Worm (Caenorhabditis elegans): Measurements from ENCODE around the gene fbxa-99.

The fbxa-99 gene

ce11 chrV:15970820-15971219 is 11.8 kb downstream of the fbxa-99 start:
- no peak for TF ChIP-seq ama-1 (optimal IDR thresholded peaks at IDR 0.05)
- no peak for TF ChIP-seq fkh-2 (tag; optimal IDR thresholded peaks at IDR 0.05)
- no peak for TF ChIP-seq snpc-4 (tag; optimal IDR thresholded peaks at IDR 0.05)
- no peak for TF ChIP-seq nfya-1 (tag; optimal IDR thresholded peaks at IDR 0.05; ENCODE audit: insufficient read depth)
- TF ChIP-seq tbx-2 (tag; optimal IDR thresholded peaks at IDR 0.05): no peak
- TF ChIP-seq nhr-43 (tag; optimal IDR thresholded peaks at IDR 0.05; ENCODE audit: poor library complexity, severe bottlenecking): no peak

ce11 chrV:15969653-15970052 is 13.0 kb downstream of the fbxa-99 start, which contains the start of gene F36G9.7:
Gene F36G9.7 (minus strand): TSS chrV:15969753.
- TF ChIP-seq snpc-4 (tag; optimal IDR thresholded peaks at IDR 0.05): no peak
- TF ChIP-seq lin-15B (tag; optimal IDR thresholded peaks at IDR 0.05): no peak
- TF ChIP-seq nhr-28 (tag; optimal IDR thresholded peaks at IDR 0.05): no peak
- TF ChIP-seq egl-27 (tag; optimal IDR thresholded peaks at IDR 0.05): no peak
- TF ChIP-seq egl-5 (tag; optimal IDR thresholded peaks at IDR 0.05): no peak
- no peak for TF ChIP-seq hmg-11 (tag; optimal IDR thresholded peaks at IDR 0.05)

DNA sequence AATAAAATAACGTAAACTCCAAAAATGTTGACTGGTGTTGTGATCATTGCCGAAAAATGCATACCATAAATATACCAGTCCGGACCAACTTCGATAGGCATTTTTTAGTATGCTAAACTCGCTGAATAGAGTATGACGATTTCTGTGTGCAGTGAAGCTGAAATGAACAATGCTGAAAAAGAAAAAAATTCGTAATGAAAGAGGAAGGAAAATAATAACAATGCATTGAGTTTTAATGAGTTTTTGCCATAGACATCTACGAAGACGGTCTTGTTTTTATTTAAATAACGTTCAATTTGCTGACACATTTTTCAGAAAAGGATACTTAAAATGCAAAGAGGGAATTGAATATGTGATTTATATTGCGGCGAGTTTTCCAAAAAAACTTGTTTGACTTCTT is 15.1 kb downstream of the fbxa-99 start, which contains the start of gene sri-1:
Gene sri-1, minus strand, starts transcription at position 101 of the 400 bp plus-strand sequence.
- TF ChIP-seq nhr-12 (tag; optimal IDR thresholded peaks at IDR 0.05) (no peak), elt-3 (tag; optimal IDR thresholded peaks at IDR 0.05) (no peak), hmg-11 (tag; optimal IDR thresholded peaks at IDR 0.05) (no peak), ztf-4 (tag; optimal IDR thresholded peaks at IDR 0.05) (no peak), lsy-12 (tag; optimal IDR thresholded peaks at IDR 0.05) (no peak), unc-62 (GFP tag; optimal IDR thresholded peaks at IDR 0.05) (no peak), mdl-1 (tag; optimal IDR thresholded peaks at IDR 0.05) (no peak), elt-2 (tag; optimal IDR thresholded peaks at IDR 0.05) (no peak), ceh-9 (tag; optimal IDR thresholded peaks at IDR 0.05) (no peak), ama-1 (optimal IDR thresholded peaks at IDR 0.05) (no peak), daf-12 (tag; optimal IDR thresholded peaks at IDR 0.05) (no peak), egl-5 (tag; optimal IDR thresholded peaks at IDR 0.05) (no peak), fkh-10 (GFP tag; optimal IDR thresholded peaks at IDR 0.05) (no peak)

DNA sequence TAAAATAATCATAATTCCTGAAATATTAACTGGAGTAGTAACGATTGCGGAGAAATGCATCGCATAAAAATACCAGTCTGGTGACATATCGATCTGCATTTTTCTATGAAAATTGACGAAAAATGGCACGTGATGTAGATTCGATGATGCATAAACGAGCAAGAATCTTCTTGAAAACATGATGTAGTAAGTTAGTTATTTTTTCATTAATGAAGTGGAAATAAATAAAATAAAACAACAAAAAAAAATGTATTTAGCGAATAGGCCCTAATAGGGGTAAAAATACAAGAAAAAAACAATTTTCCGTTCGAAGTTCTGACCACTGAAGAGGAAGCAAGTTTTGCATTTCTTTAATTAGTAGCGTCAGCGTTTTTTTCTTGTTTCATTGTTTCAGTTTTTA is 17.5 kb downstream of the fbxa-99 start, which contains the start of gene sri-2:
Gene sri-2, minus strand, starts transcription at position 101 of the 400 bp plus-strand sequence.
- TF ChIP-seq ZK546.5 (tag; optimal IDR thresholded peaks at IDR 0.05): no peak
- TF ChIP-seq sea-2 (GFP tag; optimal IDR thresholded peaks at IDR 0.05): no peak
- TF ChIP-seq nhr-28 (tag; optimal IDR thresholded peaks at IDR 0.05): no peak
- TF ChIP-seq nhr-77 (tag; optimal IDR thresholded peaks at IDR 0.05): no peak
- TF ChIP-seq jun-1 (tag; optimal IDR thresholded peaks at IDR 0.05): no peak
- no peak for TF ChIP-seq nhr-12 (tag; optimal IDR thresholded peaks at IDR 0.05)
- no peak for TF ChIP-seq ceh-82 (tag; optimal IDR thresholded peaks at IDR 0.05)
- no peak for TF ChIP-seq fos-1 (tag; optimal IDR thresholded peaks at IDR 0.05)
- no peak for TF ChIP-seq nhr-76 (tag; optimal IDR thresholded peaks at IDR 0.05)
- TF ChIP-seq egl-5 (tag; optimal IDR thresholded peaks at IDR 0.05): no peak
- no peak for TF ChIP-seq daf-12 (tag; optimal IDR thresholded peaks at IDR 0.05)
- TF ChIP-seq pha-4 (tag; optimal IDR thresholded peaks at IDR 0.05): no peak
- no peak for TF ChIP-seq nhr-67 (tag; optimal IDR thresholded peaks at IDR 0.05)
- no peak for TF ChIP-seq pqm-1 (tag; optimal IDR thresholded peaks at IDR 0.05)
- TF ChIP-seq mdl-1 (tag; optimal IDR thresholded peaks at IDR 0.05): no peak
- no peak for TF ChIP-seq fkh-10 (GFP tag; optimal IDR thresholded peaks at IDR 0.05)
- TF ChIP-seq elt-1 (tag; optimal IDR thresholded peaks at IDR 0.05): no peak
- no peak for TF ChIP-seq lin-39 (tag; optimal IDR thresholded peaks at IDR 0.05)
- no peak for TF ChIP-seq mml-1 (tag; optimal IDR thresholded peaks at IDR 0.05)
- TF ChIP-seq lsy-12 (tag; optimal IDR thresholded peaks at IDR 0.05): no peak

ce11 chrV:15959456-15959855 is 23.2 kb downstream of the fbxa-99 start:
- TF ChIP-seq jun-1 (tag; optimal IDR thresholded peaks at IDR 0.05): no peak
- TF ChIP-seq hmg-11 (tag; optimal IDR thresholded peaks at IDR 0.05): no peak
- no peak for TF ChIP-seq mml-1 (tag; optimal IDR thresholded peaks at IDR 0.05)
- TF ChIP-seq nhr-12 (tag; optimal IDR thresholded peaks at IDR 0.05): no peak
- TF ChIP-seq ceh-16 (tag; optimal IDR thresholded peaks at IDR 0.05): no peak
- no peak for TF ChIP-seq R02D3.7 (tag; optimal IDR thresholded peaks at IDR 0.05)
- no peak for TF ChIP-seq daf-12 (tag; optimal IDR thresholded peaks at IDR 0.05)
- TF ChIP-seq ZK546.5 (tag; optimal IDR thresholded peaks at IDR 0.05): no peak
- no peak for TF ChIP-seq zag-1 (tag; optimal IDR thresholded peaks at IDR 0.05)
- TF ChIP-seq unc-39 (tag; optimal IDR thresholded peaks at IDR 0.05): no peak
- TF ChIP-seq ztf-4 (tag; optimal IDR thresholded peaks at IDR 0.05): no peak
- no peak for TF ChIP-seq elt-3 (tag; optimal IDR thresholded peaks at IDR 0.05)
- no peak for TF ChIP-seq nfya-1 (tag; optimal IDR thresholded peaks at IDR 0.05; ENCODE audit: insufficient read depth)

All from whole organism, L3 larva.